Fruit fly (Drosophila melanogaster) whole organism, embryonic: ENCODE data around the gene Prosalpha6T.

Source experiments
- Atf3 ChIP-seq: fragments of 200-800 bp; sonication (Bioruptor generic); optimal IDR thresholded peaks from 3 replicates; lab custom pipeline; 2016; ENCODE audit warnings: missing biosample characterization, missing genetic modification characterization
- CG10979 ChIP-seq: fragments of 200-800 bp; sonication (Bioruptor generic); optimal IDR thresholded peaks from 2 replicates; lab custom pipeline; 2018; ENCODE audit warnings: missing biosample characterization, mild to moderate bottlenecking, missing genetic modification characterization, moderate library complexity
- CG11093 ChIP-seq: fragments of 200-800 bp; sonication (Bioruptor generic); IDR thresholded peaks from 3 replicates; pipeline ENCODE4 v1.3.6; 2022; ENCODE audit warnings: missing biosample characterization, missing genetic modification characterization
- CG11247 ChIP-seq: fragments of 200-800 bp; sonication (Bioruptor generic); IDR thresholded peaks from 2 replicates; pipeline ENCODE4 v1.3.6; 2022; ENCODE audit warnings: missing biosample characterization, missing genetic modification characterization
- CG12299 ChIP-seq: fragments of 200-800 bp; sonication (Bioruptor generic); optimal IDR thresholded peaks from 2 replicates; lab custom pipeline; 2018; ENCODE audit warnings: missing biosample characterization, mild to moderate bottlenecking, missing genetic modification characterization
- CG13296 ChIP-seq: fragments of 200-800 bp; sonication (Bioruptor generic); optimal IDR thresholded peaks from 3 replicates; lab custom pipeline; 2018; ENCODE audit warnings: missing biosample characterization, mild to moderate bottlenecking, missing genetic modification characterization
- CG14441 ChIP-seq: fragments of 200-800 bp; sonication (Bioruptor generic); IDR thresholded peaks from 2 replicates; pipeline ENCODE4 v1.3.6; 2022; ENCODE audit warnings: missing biosample characterization, missing genetic modification characterization
- CG14667 ChIP-seq: fragments of 200-800 bp; sonication (Bioruptor generic); IDR thresholded peaks from 2 replicates; pipeline ENCODE4 v1.3.6; 2022; ENCODE audit warnings: missing biosample characterization, missing genetic modification characterization
- CG14710 ChIP-seq: fragments of 200-800 bp; sonication (Bioruptor generic); optimal IDR thresholded peaks from 3 replicates; lab custom pipeline; 2019; ENCODE audit warnings: missing biosample characterization, mild to moderate bottlenecking, missing genetic modification characterization, moderate library complexity
- CG15514 ChIP-seq: fragments of 200-800 bp; sonication (Bioruptor generic); optimal IDR thresholded peaks from 3 replicates; lab custom pipeline; 2017; ENCODE audit warnings: missing biosample characterization, missing genetic modification characterization, mild to moderate bottlenecking, moderate library complexity, missing genetic modification reagents
- CG16863 ChIP-seq: fragments of 200-800 bp; sonication (Bioruptor generic); optimal IDR thresholded peaks from 3 replicates; lab custom pipeline; 2016; ENCODE audit warnings: missing biosample characterization, missing genetic modification characterization
- CG18011 ChIP-seq: fragments of 200-800 bp; sonication (Bioruptor generic); optimal IDR thresholded peaks from 2 replicates; lab custom pipeline; 2017; ENCODE audit warnings: missing biosample characterization, missing genetic modification characterization, mild to moderate bottlenecking, moderate library complexity, missing genotype
- CG1832 ChIP-seq: fragments of 200-800 bp; sonication (Bioruptor generic); optimal IDR thresholded peaks from 2 replicates; lab custom pipeline; 2017; ENCODE audit warnings: missing biosample characterization, mild to moderate bottlenecking, missing genetic modification characterization, inconsistent platforms
- CG18619 ChIP-seq: fragments of 200-800 bp; sonication (Bioruptor generic); optimal IDR thresholded peaks from 3 replicates; lab custom pipeline; 2017; ENCODE audit warnings: missing biosample characterization, mild to moderate bottlenecking, missing genetic modification characterization
- CG2678 ChIP-seq: fragments of 200-800 bp; sonication (Bioruptor generic); optimal IDR thresholded peaks from 3 replicates; lab custom pipeline; 2019; ENCODE audit warnings: missing biosample characterization, mild to moderate bottlenecking, missing genetic modification characterization, moderate library complexity
- CG30403 ChIP-seq: fragments of 200-800 bp; sonication (Bioruptor generic); optimal IDR thresholded peaks from 3 replicates; lab custom pipeline; 2016; ENCODE audit warnings: missing biosample characterization, missing genetic modification characterization
- CG31388 ChIP-seq: fragments of 200-800 bp; sonication (Bioruptor generic); optimal IDR thresholded peaks from 2 replicates; lab custom pipeline; 2016; ENCODE audit warnings: missing biosample characterization, missing genetic modification characterization
- CG3995 ChIP-seq: fragments of 200-800 bp; sonication (Bioruptor generic); optimal IDR thresholded peaks from 3 replicates; lab custom pipeline; 2016; ENCODE audit warnings: missing biosample characterization, missing genetic modification characterization
- CG4360 ChIP-seq: fragments of 200-800 bp; sonication (Bioruptor generic); IDR thresholded peaks from 2 replicates; pipeline ENCODE4 v1.3.6; 2022; ENCODE audit warnings: missing biosample characterization, missing genetic modification characterization
- CG4707 ChIP-seq: fragments of 200-800 bp; sonication (Bioruptor generic); optimal IDR thresholded peaks from 2 replicates; lab custom pipeline; 2018; ENCODE audit warnings: missing biosample characterization, mild to moderate bottlenecking, missing genetic modification characterization, moderate library complexity
- CG8281 ChIP-seq: fragments of 200-800 bp; sonication (Bioruptor generic); optimal IDR thresholded peaks from 2 replicates; lab custom pipeline; 2018; ENCODE audit warnings: missing biosample characterization, mild to moderate bottlenecking, missing genetic modification characterization, moderate library complexity
- CG8944 ChIP-seq: fragments of 200-800 bp; sonication (Bioruptor generic); optimal IDR thresholded peaks from 3 replicates; lab custom pipeline; 2016; ENCODE audit warnings: missing biosample characterization, missing genetic modification characterization
- CG9215 ChIP-seq: fragments of 200-800 bp; sonication (Bioruptor generic); IDR thresholded peaks from 2 replicates; pipeline ENCODE4 v1.3.6; 2022; ENCODE audit warnings: missing biosample characterization, missing genetic modification characterization
- Dad ChIP-seq: fragments of 200-800 bp; sonication (Bioruptor generic); optimal IDR thresholded peaks from 3 replicates; lab custom pipeline; 2016; ENCODE audit warnings: missing biosample characterization, missing genetic modification characterization
- Deaf1 ChIP-seq: fragments of 200-800 bp; optimal IDR thresholded peaks from 3 replicates; lab custom pipeline; 2019; ENCODE audit warnings: missing biosample characterization, mild to moderate bottlenecking, missing genetic modification characterization, moderate library complexity
- Dip2 ChIP-seq: fragments of 200-800 bp; sonication (Bioruptor generic); IDR thresholded peaks from 2 replicates; pipeline ENCODE4 v1.3.6; 2022; ENCODE audit warnings: missing biosample characterization, missing genetic modification characterization
- E2f1 ChIP-seq: fragments of 200-800 bp; sonication (Bioruptor generic); IDR thresholded peaks from 2 replicates; pipeline ENCODE4 v1.3.6; 2022; ENCODE audit warnings: missing biosample characterization, missing genetic modification characterization
- H2.0 ChIP-seq: fragments of 200-800 bp; sonication (Bioruptor generic); IDR thresholded peaks from 2 replicates; pipeline ENCODE4 v1.3.6; 2022; ENCODE audit warnings: missing biosample characterization, missing genetic modification characterization
- Mad ChIP-seq: fragments of 200-800 bp; sonication (Bioruptor generic); optimal IDR thresholded peaks from 2 replicates; lab custom pipeline; 2016; ENCODE audit warnings: missing biosample characterization, missing genetic modification characterization
- Nf-YA ChIP-seq: fragments of 200-800 bp; sonication (Bioruptor generic); IDR thresholded peaks from 2 replicates; pipeline ENCODE4 v1.3.6; 2022; ENCODE audit warnings: missing biosample characterization, missing genetic modification characterization
- Poxn ChIP-seq: fragments of 200-800 bp; sonication (Bioruptor generic); IDR thresholded peaks from 2 replicates; pipeline ENCODE4 v1.3.6; 2022; ENCODE audit warnings: missing biosample characterization, missing genetic modification characterization
- ac ChIP-seq: fragments of 200-800 bp; sonication (Bioruptor generic); optimal IDR thresholded peaks from 3 replicates; lab custom pipeline; 2017; ENCODE audit warnings: missing biosample characterization, mild to moderate bottlenecking, missing genetic modification characterization
- ara ChIP-seq: fragments of 200-800 bp; sonication (Bioruptor generic); IDR thresholded peaks from 2 replicates; pipeline ENCODE4 v1.3.6; 2022; ENCODE audit warnings: missing biosample characterization, missing genetic modification characterization
- btn ChIP-seq: fragments of 200-800 bp; sonication (Bioruptor generic); optimal IDR thresholded peaks from 2 replicates; lab custom pipeline; 2016; ENCODE audit warnings: missing biosample characterization, missing genetic modification characterization
- crol ChIP-seq: fragments of 200-800 bp; sonication (Bioruptor generic); IDR thresholded peaks from 2 replicates; pipeline ENCODE4 v1.3.6; 2022; ENCODE audit warnings: missing biosample characterization, missing genetic modification characterization
- dmrt99B ChIP-seq: fragments of 200-800 bp; sonication (Bioruptor generic); optimal IDR thresholded peaks from 2 replicates; lab custom pipeline; 2018; ENCODE audit warnings: missing biosample characterization, mild to moderate bottlenecking, missing genetic modification characterization, moderate library complexity
- ems ChIP-seq: fragments of 200-800 bp; sonication (Bioruptor generic); optimal IDR thresholded peaks from 3 replicates; lab custom pipeline; 2016; ENCODE audit warnings: missing biosample characterization, missing genetic modification characterization
- fd3F ChIP-seq: fragments of 200-800 bp; sonication (Bioruptor generic); optimal IDR thresholded peaks from 2 replicates; lab custom pipeline; 2018; ENCODE audit warnings: missing biosample characterization, mild to moderate bottlenecking, missing genetic modification characterization, moderate library complexity
- fu2 ChIP-seq: fragments of 200-800 bp; sonication (Bioruptor generic); optimal IDR thresholded peaks from 2 replicates; lab custom pipeline; 2016; ENCODE audit warnings: missing biosample characterization, missing genetic modification characterization
- h ChIP-seq: fragments of >200 bp; optimal IDR thresholded peaks from 2 replicates; lab custom pipeline; 2017
- jigr1 ChIP-seq: fragments of 200-800 bp; sonication (Bioruptor generic); IDR thresholded peaks from 3 replicates; pipeline ENCODE4 v1.3.6; 2022; ENCODE audit warnings: missing biosample characterization, missing genetic modification characterization
- kah ChIP-seq: fragments of 200-800 bp; sonication (Bioruptor generic); optimal IDR thresholded peaks from 2 replicates; lab custom pipeline; 2018; ENCODE audit warnings: missing biosample characterization, mild to moderate bottlenecking, missing genetic modification characterization
- lov ChIP-seq, 2 experiments: fragments of 200-800 bp in 1 of 2; fragments of >200 bp in 1 of 2; sonication (Bioruptor generic) in 1 of 2; IDR thresholded peaks in 1 of 2; optimal IDR thresholded peaks in 1 of 2; 2 replicates in 1 of 2; 3 replicates in 1 of 2; pipeline versions ENCODE4 v1.3.6 to Lab custom; 2017 to 2022; ENCODE audit warnings: missing biosample characterization in 1 of 2, missing genetic modification characterization in 1 of 2
- mld ChIP-seq: fragments of 200-800 bp; sonication (Bioruptor generic); IDR thresholded peaks from 3 replicates; pipeline ENCODE4 v1.3.6; 2022; ENCODE audit warnings: missing biosample characterization, missing genetic modification characterization; ENCODE audit not compliant: partially characterized antibody
- nerfin-2 ChIP-seq: fragments of 200-800 bp; sonication (Bioruptor generic); IDR thresholded peaks from 2 replicates; pipeline ENCODE4 v1.3.6; 2022; ENCODE audit warnings: missing biosample characterization, missing genetic modification characterization; ENCODE audit not compliant: partially characterized antibody
- pros ChIP-seq: fragments of 200-800 bp; sonication (Bioruptor generic); optimal IDR thresholded peaks from 3 replicates; lab custom pipeline; 2019; ENCODE audit warnings: missing biosample characterization, mild to moderate bottlenecking, missing genetic modification characterization, moderate library complexity
- tll ChIP-seq, 2 experiments: fragments of 200-800 bp in 1 of 2; fragments of >200 bp in 1 of 2; sonication (Bioruptor generic) in 1 of 2; optimal IDR thresholded peaks; 2 replicates each; lab custom pipeline; 2017 to 2019; ENCODE audit warnings: missing biosample characterization in 2 of 2, missing genetic modification characterization in 2 of 2, mild to moderate bottlenecking in 1 of 2, moderate library complexity in 1 of 2
- wor ChIP-seq: fragments of 200-800 bp; sonication (Bioruptor generic); IDR thresholded peaks from 2 replicates; pipeline ENCODE4 v1.3.6; 2022; ENCODE audit warnings: missing biosample characterization, missing genetic modification characterization
- z ChIP-seq: fragments of 200-800 bp; sonication (Bioruptor generic); IDR thresholded peaks from 3 replicates; pipeline ENCODE4 v1.3.6; 2022; ENCODE audit warnings: missing biosample characterization, missing genetic modification characterization

Prosalpha6T gene

DNA sequence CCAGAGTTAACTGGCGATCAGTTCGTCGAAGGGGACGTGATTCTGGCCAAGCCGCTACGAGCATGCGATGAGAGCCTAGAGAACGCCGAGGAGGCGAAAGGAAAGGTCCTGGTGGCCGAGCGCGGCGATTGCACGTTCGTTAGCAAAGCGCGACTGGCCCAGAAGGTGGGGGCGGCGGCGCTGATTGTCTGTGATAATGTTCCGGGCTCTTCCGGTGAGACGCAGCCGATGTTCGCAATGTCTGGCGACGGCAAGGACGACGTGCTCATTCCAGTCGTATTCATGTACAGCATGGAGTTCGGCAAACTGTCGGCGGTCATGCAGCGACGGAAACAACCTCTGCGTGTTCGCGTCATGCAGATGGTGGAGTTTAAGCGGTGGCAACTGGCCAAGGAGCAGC lies 36.0 kb upstream of the Prosalpha6T start (continued):
- no peak for TF ChIP-seq dmrt99B (tag; lab: Kevin White, UChicago)

DNA sequence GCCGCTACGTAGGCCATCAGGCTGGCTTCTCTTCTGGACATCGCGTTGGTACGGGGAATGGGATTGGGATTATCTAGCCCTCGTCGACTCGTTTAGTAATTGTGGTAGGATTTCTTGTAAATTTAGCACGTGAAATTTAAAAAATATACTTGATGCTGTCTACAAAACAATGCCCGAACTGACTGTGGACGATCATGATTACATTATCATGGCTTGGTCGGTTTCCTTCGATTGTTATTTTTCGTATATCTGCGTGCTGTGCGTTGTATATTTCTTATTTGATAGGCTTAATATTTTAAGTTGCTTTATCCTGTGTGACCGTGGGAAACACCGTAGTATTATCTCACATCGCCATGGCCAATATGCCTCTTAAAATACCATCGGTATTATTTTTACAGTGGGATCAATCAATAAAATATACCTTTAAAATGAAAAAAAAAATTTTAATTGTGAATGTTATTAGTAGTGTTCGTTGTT lies 28.8 kb upstream of the Prosalpha6T start, which contains the start of gene CG16972:
TSS of gene CG16972 (minus strand) at position 336 of the 477 bp plus-strand sequence.
- TF ChIP-seq Deaf1 (tag; lab: Kevin White, UChicago): no peak
- TF ChIP-seq CG4360 (GFP tag; lab: Robert Waterston, UW): no peak
- no peak for TF ChIP-seq pros (GFP tag; lab: Kevin White, UChicago)
- no peak for TF ChIP-seq H2.0 (GFP tag; lab: Robert Waterston, UW)
- no peak for TF ChIP-seq tll (GFP tag; optimal IDR thresholded peaks at IDR 0.05; lab: Kevin White, UChicago)
- no peak for TF ChIP-seq wor
- TF ChIP-seq Dip2 (GFP tag; lab: Robert Waterston, UW): no peak
- 0 out of 3 replicates have a peak, but pooled peaks have one; percentile 29 for TF ChIP-seq mld (GFP tag; lab: Robert Waterston, UW)
- TF ChIP-seq CG14710 (tag; lab: Kevin White, UChicago): no peak
- no peak for TF ChIP-seq CG16863 (GFP tag; lab: Kevin White, UChicago)
- TF ChIP-seq nerfin-2: no peak
- TF ChIP-seq CG11247 (GFP tag; lab: Robert Waterston, UW): no peak
- no peak for TF ChIP-seq CG1832 (GFP tag; lab: Kevin White, UChicago)
- no peak for TF ChIP-seq jigr1 (GFP tag; lab: Robert Waterston, UW)
- TF ChIP-seq fd3F (GFP tag; lab: Kevin White, UChicago): no peak
- no peak for TF ChIP-seq z (GFP tag; lab: Robert Waterston, UW)
- TF ChIP-seq CG14441: no peak
- no peak for TF ChIP-seq ac (GFP tag; lab: Kevin White, UChicago)
- TF ChIP-seq CG18011 (GFP tag; lab: Kevin White, UChicago): no peak
- TF ChIP-seq kah (GFP tag; lab: Kevin White, UChicago): no peak
- no peak; the same call in 1 of the 2 replicates for TF ChIP-seq E2f1 (GFP tag; lab: Robert Waterston, UW)
- TF ChIP-seq CG13296 (GFP tag; lab: Kevin White, UChicago): no peak
- TF ChIP-seq CG10979 (tag; lab: Kevin White, UChicago): no peak
- no peak for TF ChIP-seq CG2678 (tag; lab: Kevin White, UChicago)
- no peak for TF ChIP-seq CG18619 (GFP tag; lab: Kevin White, UChicago)
- TF ChIP-seq ems (GFP tag; lab: Kevin White, UChicago): no peak
- no peak for TF ChIP-seq CG14667 (GFP tag; lab: Robert Waterston, UW)
- no peak for TF ChIP-seq Atf3 (GFP tag; lab: Kevin White, UChicago)
- no peak for TF ChIP-seq Poxn (GFP tag; lab: Robert Waterston, UW)
- no peak for TF ChIP-seq lov (optimal IDR thresholded peaks at IDR 0.05; lab: Kevin White, UChicago)
- TF ChIP-seq lov (GFP tag; IDR thresholded peaks at IDR 0.05; lab: Robert Waterston, UW): no peak
- TF ChIP-seq ara (GFP tag; lab: Robert Waterston, UW): 0 out of 2 replicates have a peak, but pooled peaks have one; percentile 1
- TF ChIP-seq btn: no peak
- TF ChIP-seq Dad (GFP tag; lab: Kevin White, UChicago): no peak
- no peak for TF ChIP-seq CG3995 (GFP tag; lab: Kevin White, UChicago)
- no peak for TF ChIP-seq fu2
- TF ChIP-seq Nf-YA (GFP tag; lab: Robert Waterston, UW): no peak
- TF ChIP-seq crol (GFP tag; lab: Robert Waterston, UW): no peak
- no peak for TF ChIP-seq CG9215
- no peak for TF ChIP-seq CG31388 (GFP tag; lab: Kevin White, UChicago)
- TF ChIP-seq CG11093 (GFP tag; lab: Robert Waterston, UW): no peak
- TF ChIP-seq CG15514 (GFP tag; lab: Kevin White, UChicago): no peak
- TF ChIP-seq CG12299 (tag; lab: Kevin White, UChicago): peak; percentile 40
- no peak for TF ChIP-seq h (lab: Kevin White, UChicago)
- TF ChIP-seq CG4707: peak; percentile 89
- peak; percentile 50 for TF ChIP-seq CG30403
- TF ChIP-seq CG8281 (tag; lab: Kevin White, UChicago): no peak
- TF ChIP-seq Mad (GFP tag; lab: Kevin White, UChicago): no peak
- no peak for TF ChIP-seq CG8944
